Fruit fly (Drosophila melanogaster): ENCODE data around the gene Sirt1.

Sirt1 gene

DNA sequence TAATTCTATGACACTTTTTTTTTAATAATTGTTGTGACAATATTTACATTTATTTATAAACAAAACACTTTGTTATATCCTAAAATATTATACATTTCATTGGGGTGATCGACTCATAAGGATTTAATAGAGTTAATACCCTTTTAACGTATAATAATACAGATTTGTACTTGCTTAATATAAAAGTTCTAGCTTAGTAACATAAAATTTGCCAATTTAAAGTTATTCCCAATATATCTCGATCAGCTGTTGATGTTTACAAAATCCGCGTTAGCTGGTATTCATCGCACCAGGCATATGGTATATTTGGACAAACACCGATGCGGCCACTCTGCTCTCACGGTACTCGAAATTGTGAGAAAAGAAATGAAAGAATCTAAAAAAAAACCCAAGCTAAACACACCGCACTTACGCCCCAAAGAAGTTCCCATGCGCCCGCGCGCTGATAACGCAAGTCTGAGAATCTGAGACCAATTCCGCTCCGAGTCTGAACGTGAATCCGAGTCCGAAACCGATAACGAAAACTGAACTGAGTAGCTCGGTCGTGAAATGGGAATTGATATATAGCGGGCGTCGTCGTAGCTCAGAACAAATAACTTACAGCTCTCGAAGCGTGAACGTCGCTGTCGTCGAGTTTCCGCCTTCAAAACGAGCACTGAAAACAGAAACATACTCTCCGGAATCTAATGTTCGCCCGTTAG, 38.2 kb downstream of the Sirt1 start, which contains the start of gene Pect (continued):
- TF ChIP-seq CG5180 (GFP tag; optimal IDR thresholded peaks at IDR 0.05) (no peak), Gug (GFP tag; IDR thresholded peaks at IDR 0.05) (no peak), CG1024 (GFP tag; IDR thresholded peaks at IDR 0.05) (no peak), cg (GFP tag; optimal IDR thresholded peaks at IDR 0.05) (no peak), CG11696 (GFP tag; IDR thresholded peaks at IDR 0.05) (no peak), Dp (GFP tag; optimal IDR thresholded peaks at IDR 0.05) (peak; percentile 10), CG10321 (GFP tag; IDR thresholded peaks at IDR 0.05) (no peak), fu2 (GFP tag; optimal IDR thresholded peaks at IDR 0.05) (no peak), CG1647 (GFP tag; optimal IDR thresholded peaks at IDR 0.05) (no peak), p53 (GFP tag; optimal IDR thresholded peaks at IDR 0.05) (no peak), CG12744 (GFP tag; optimal IDR thresholded peaks at IDR 0.05) (no peak), CG1603 (tag; optimal IDR thresholded peaks at IDR 0.05) (no peak), Ssrp (tag; optimal IDR thresholded peaks at IDR 0.05) (peak; percentile 46), CG31365 (tag; optimal IDR thresholded peaks at IDR 0.05) (no peak), CG15073 (GFP tag; optimal IDR thresholded peaks at IDR 0.05) (no peak), CG9817 (tag; optimal IDR thresholded peaks at IDR 0.05) (peak; percentile 16), ase (GFP tag; IDR thresholded peaks at IDR 0.05) (no peak), Sox102F (GFP tag; optimal IDR thresholded peaks at IDR 0.05) (no peak), lab (GFP tag; optimal IDR thresholded peaks at IDR 0.05) (no peak), Fer1 (GFP tag; optimal IDR thresholded peaks at IDR 0.05) (peak; percentile 66), disco-r (GFP tag; optimal IDR thresholded peaks at IDR 0.05) (no peak), Sry-δ (GFP tag; optimal IDR thresholded peaks at IDR 0.05) (peak; percentile 53), CG6813 (GFP tag; optimal IDR thresholded peaks at IDR 0.05) (no peak), fd96Cb (tag; optimal IDR thresholded peaks at IDR 0.05) (peak; percentile 12), CG3726 (GFP tag; IDR thresholded peaks at IDR 0.05) (no peak), en (GFP tag; optimal IDR thresholded peaks at IDR 0.05) (no peak), CG7745 (tag; optimal IDR thresholded peaks at IDR 0.05) (no peak), CG17328 (GFP tag; IDR thresholded peaks at IDR 0.05) (no peak), Xbp1 (GFP tag; optimal IDR thresholded peaks at IDR 0.05) (peak; percentile 2), CG32772 (GFP tag; IDR thresholded peaks at IDR 0.05) (no peak), amos (GFP tag; IDR thresholded peaks at IDR 0.05; ENCODE audit: partially characterized antibody) (peak; percentile 64), CG7556 (GFP tag; optimal IDR thresholded peaks at IDR 0.05) (no peak), CG1792 (GFP tag; optimal IDR thresholded peaks at IDR 0.05) (no peak), fd102C (GFP tag; optimal IDR thresholded peaks at IDR 0.05) (no peak), CG3995 (GFP tag; optimal IDR thresholded peaks at IDR 0.05) (no peak), CG31441 (GFP tag; IDR thresholded peaks at IDR 0.05) (no peak), bab2 (GFP tag; optimal IDR thresholded peaks at IDR 0.05) (no peak), CG14965 (GFP tag; optimal IDR thresholded peaks at IDR 0.05; ENCODE audit: borderline replicate concordance) (no peak), HmgD (GFP tag; optimal IDR thresholded peaks at IDR 0.05) (peak; percentile 34), Atf3 (GFP tag; optimal IDR thresholded peaks at IDR 0.05) (no peak), ems (GFP tag; optimal IDR thresholded peaks at IDR 0.05) (no peak), CG11247 (GFP tag; IDR thresholded peaks at IDR 0.05) (no peak), sd (tag; optimal IDR thresholded peaks at IDR 0.05) (no peak), CG6765 (GFP tag; optimal IDR thresholded peaks at IDR 0.05) (peak; percentile 9), ATbp (GFP tag; optimal IDR thresholded peaks at IDR 0.05) (no peak), CG11085 (GFP tag; IDR thresholded peaks at IDR 0.05) (no peak), tll (GFP tag; optimal IDR thresholded peaks at IDR 0.05) (peak in 1 of 2 experiments; percentile 14), CG4424 (GFP tag; optimal IDR thresholded peaks at IDR 0.05) (no peak), fd3F (GFP tag; optimal IDR thresholded peaks at IDR 0.05) (no peak), gfzf (GFP tag; optimal IDR thresholded peaks at IDR 0.05) (peak; percentile 89)

All from whole organism, embryonic.